Worm (Caenorhabditis elegans): ENCODE data around the gene npr-10.

Gene npr-10

DNA sequence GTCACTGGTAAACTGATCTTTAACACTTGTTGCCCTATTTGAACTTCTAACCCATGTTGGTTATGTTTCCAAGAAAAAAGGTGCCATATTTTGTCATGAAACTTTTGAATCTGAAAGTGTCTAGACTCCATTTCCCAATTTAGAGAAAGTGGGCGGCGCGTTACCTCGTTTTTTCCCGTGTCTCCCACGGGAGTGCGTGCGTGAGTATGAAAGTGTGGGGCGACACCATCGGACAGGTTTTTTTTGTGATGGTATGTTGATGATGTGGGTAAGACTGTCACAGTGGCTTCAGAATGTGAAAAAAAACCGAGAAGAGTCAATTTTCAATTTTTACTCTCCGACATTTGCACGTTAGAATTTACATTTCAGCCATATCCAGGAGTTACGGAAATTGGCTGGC lies 26.8 kb downstream of the npr-10 start:
- TF ChIP-seq K09A11.1 (tag; optimal IDR thresholded peaks at IDR 0.05; ENCODE audit: insufficient read depth) (no peak), pat-9 (tag; optimal IDR thresholded peaks at IDR 0.05) (no peak), dve-1 (tag; optimal IDR thresholded peaks at IDR 0.05) (no peak), pha-2 (tag; optimal IDR thresholded peaks at IDR 0.05) (no peak), Y22D7AL.16 (tag; optimal IDR thresholded peaks at IDR 0.05) (no peak), pros-1 (tag; optimal IDR thresholded peaks at IDR 0.05) (no peak), unc-55 (GFP tag; optimal IDR thresholded peaks at IDR 0.05) (no peak), nhr-232 (tag; optimal IDR thresholded peaks at IDR 0.05) (no peak), ceh-48 (tag; optimal IDR thresholded peaks at IDR 0.05) (no peak)

DNA sequence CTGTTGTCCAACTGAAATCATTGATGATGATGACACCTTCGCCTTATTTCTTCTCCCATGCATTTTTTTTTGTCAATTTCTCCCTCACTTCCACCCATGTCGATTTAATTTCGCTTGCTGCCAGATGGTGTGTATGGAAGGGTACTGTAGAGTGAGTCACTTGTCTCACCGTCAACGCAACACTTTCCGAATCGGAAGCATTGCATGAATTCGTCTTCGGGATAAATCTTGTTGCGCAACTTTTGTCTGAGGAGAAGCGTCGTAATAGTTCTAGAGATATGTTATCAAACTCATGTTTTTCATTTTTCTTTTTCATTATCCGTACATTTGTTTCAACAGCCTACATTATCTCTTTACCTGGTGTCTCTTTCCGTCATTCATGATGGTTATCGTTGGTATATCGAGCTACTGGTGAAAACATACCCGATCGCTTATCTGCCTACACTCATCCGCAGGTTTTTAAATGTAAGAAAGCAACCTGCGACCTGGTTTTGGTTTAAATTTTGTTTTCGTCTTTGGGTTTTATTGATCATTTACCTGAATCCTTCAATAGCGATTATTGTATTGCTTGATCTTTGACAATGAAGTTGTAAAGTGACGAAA lies 27.9 kb downstream of the npr-10 start:
- TF ChIP-seq fax-1 (tag; optimal IDR thresholded peaks at IDR 0.05): no peak
- no peak for TF ChIP-seq tbx-7 (tag; optimal IDR thresholded peaks at IDR 0.05)
- TF ChIP-seq pha-4 (tag; optimal IDR thresholded peaks at IDR 0.05): no peak
- no peak for TF ChIP-seq elt-2 (tag; optimal IDR thresholded peaks at IDR 0.05)
- no peak for TF ChIP-seq ref-2 (tag; optimal IDR thresholded peaks at IDR 0.05)
- no peak for TF ChIP-seq unc-42 (tag; optimal IDR thresholded peaks at IDR 0.05)
- no peak for TF ChIP-seq madf-2 (tag; optimal IDR thresholded peaks at IDR 0.05)

DNA sequence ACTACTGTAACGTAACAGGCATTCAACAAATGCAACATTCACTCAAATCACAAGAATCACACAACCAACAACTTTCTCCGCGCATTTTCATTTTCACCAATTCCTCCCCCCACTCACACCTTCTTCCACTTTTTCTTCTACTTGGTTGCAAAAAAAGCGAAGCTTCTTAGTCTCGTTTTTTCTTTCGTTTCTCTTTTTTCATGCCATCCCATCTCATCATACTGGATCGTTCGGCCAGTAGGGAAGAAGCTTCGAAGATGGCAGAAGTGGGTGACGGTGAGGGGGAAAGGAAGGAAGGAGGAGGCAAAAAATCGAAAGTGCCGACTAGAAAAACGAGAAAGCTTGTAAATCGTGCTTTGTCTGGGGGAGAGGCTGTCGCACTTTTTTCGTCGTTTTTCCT lies 29.4 kb downstream of the npr-10 start:
- TF ChIP-seq odd-2 (tag; optimal IDR thresholded peaks at IDR 0.05) (no peak), sox-4 (tag; optimal IDR thresholded peaks at IDR 0.05) (no peak), ztf-16 (tag; optimal IDR thresholded peaks at IDR 0.05) (no peak), ceh-22 (tag; optimal IDR thresholded peaks at IDR 0.05) (no peak), ceh-24 (tag; optimal IDR thresholded peaks at IDR 0.05) (no peak), ref-2 (tag; optimal IDR thresholded peaks at IDR 0.05) (no peak), elt-2 (tag; optimal IDR thresholded peaks at IDR 0.05) (no peak), ceh-19 (GFP tag; optimal IDR thresholded peaks at IDR 0.05) (no peak), ceh-34 (tag; optimal IDR thresholded peaks at IDR 0.05) (no peak), unc-86 (tag; optimal IDR thresholded peaks at IDR 0.05) (no peak)

DNA sequence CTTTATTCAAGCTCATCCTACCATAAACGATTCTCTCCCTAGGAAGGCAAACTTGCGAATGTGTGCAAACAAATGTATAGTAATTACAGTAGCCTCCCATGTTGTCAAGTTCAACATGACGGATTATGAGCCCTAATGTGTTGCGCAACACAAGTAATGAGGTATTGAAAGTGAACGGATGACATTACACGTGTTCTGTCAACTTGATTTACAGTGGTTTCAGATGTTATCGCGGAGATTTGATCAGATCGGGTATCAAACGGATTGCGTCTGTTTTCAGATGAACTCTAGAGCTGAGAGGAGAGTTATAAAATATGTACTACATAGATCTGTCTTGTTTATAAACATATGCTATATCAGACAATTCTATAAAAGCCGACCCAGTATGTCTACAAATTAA lies 30.2 kb downstream of the npr-10 start:
- TF ChIP-seq lin-11 (tag; optimal IDR thresholded peaks at IDR 0.05): no peak
- TF ChIP-seq zip-5 (tag; optimal IDR thresholded peaks at IDR 0.05): no peak
- TF ChIP-seq ceh-18 (tag; optimal IDR thresholded peaks at IDR 0.05): no peak
- no peak for TF ChIP-seq pqm-1 (tag; optimal IDR thresholded peaks at IDR 0.05)
- TF ChIP-seq nhr-11 (tag; optimal IDR thresholded peaks at IDR 0.05): no peak
- TF ChIP-seq pat-9 (tag; optimal IDR thresholded peaks at IDR 0.05): no peak
- TF ChIP-seq pax-1 (tag; optimal IDR thresholded peaks at IDR 0.05): no peak
- no peak for TF ChIP-seq tbx-7 (tag; optimal IDR thresholded peaks at IDR 0.05)
- TF ChIP-seq ceh-31 (tag; optimal IDR thresholded peaks at IDR 0.05): no peak
- TF ChIP-seq ceh-19 (GFP tag; optimal IDR thresholded peaks at IDR 0.05): no peak
- no peak for TF ChIP-seq ets-4 (tag; optimal IDR thresholded peaks at IDR 0.05)
- no peak for TF ChIP-seq npax-4 (tag; optimal IDR thresholded peaks at IDR 0.05)
- TF ChIP-seq ahr-1 (tag; optimal IDR thresholded peaks at IDR 0.05): no peak
- no peak for TF ChIP-seq unc-86 (tag; optimal IDR thresholded peaks at IDR 0.05)
- no peak for TF ChIP-seq fkh-6 (tag; optimal IDR thresholded peaks at IDR 0.05)
- TF ChIP-seq C38D4.7 (GFP tag; optimal IDR thresholded peaks at IDR 0.05): no peak
- TF ChIP-seq pros-1 (tag; optimal IDR thresholded peaks at IDR 0.05): no peak

DNA sequence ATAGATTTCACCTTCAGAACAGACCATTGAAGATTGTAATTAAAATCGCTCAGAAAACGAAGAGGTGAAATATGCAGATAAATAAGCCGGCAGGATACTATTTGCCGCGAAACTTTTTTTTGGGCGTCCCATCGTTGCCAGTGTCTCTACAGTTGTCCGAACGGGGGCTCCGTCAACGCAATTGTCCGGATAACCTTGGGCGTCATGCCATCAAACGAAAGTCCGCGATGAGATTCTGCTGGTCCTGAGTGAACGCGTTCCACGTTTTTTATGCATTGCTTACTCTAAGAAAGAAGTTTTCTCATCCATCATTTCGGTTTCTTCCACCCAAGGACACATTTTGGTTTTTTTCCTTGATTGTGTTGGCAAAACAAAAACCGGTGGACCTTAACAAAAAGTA lies 31.7 kb downstream of the npr-10 start:
- TF ChIP-seq dve-1 (tag; optimal IDR thresholded peaks at IDR 0.05) (no peak), pqm-1 (tag; optimal IDR thresholded peaks at IDR 0.05) (no peak), rnt-1 (tag; optimal IDR thresholded peaks at IDR 0.05) (no peak), T23F11.4 (GFP tag; optimal IDR thresholded peaks at IDR 0.05) (no peak), npax-4 (tag; optimal IDR thresholded peaks at IDR 0.05) (no peak), ceh-2 (tag; optimal IDR thresholded peaks at IDR 0.05) (no peak), pros-1 (tag; optimal IDR thresholded peaks at IDR 0.05) (no peak), ttx-3 (tag; optimal IDR thresholded peaks at IDR 0.05) (no peak), ceh-24 (tag; optimal IDR thresholded peaks at IDR 0.05) (no peak), ceh-30 (tag; optimal IDR thresholded peaks at IDR 0.05) (no peak), ceh-31 (tag; optimal IDR thresholded peaks at IDR 0.05) (no peak), hlh-15 (tag; optimal IDR thresholded peaks at IDR 0.05) (no peak), nfya-1 (tag; optimal IDR thresholded peaks at IDR 0.05) (no peak), sox-2 (GFP tag; IDR thresholded peaks at IDR 0.05) (no peak), elt-2 (tag; optimal IDR thresholded peaks at IDR 0.05) (no peak), C08G9.2 (tag; optimal IDR thresholded peaks at IDR 0.05) (no peak), ceh-34 (tag; optimal IDR thresholded peaks at IDR 0.05) (no peak), ets-4 (tag; optimal IDR thresholded peaks at IDR 0.05) (no peak), pag-3 (tag; optimal IDR thresholded peaks at IDR 0.05; ENCODE audit: borderline replicate concordance) (no peak)

All from whole organism, late embryonic.